Worm (Caenorhabditis elegans) whole organism, L1 larva: ENCODE results near the gene flwr-1.

Source experiments
- blmp-1 ChIP-seq: fragments of 150-350 bp; optimal IDR thresholded peaks from 2 replicates; lab custom pipeline; 2014; ENCODE audit warnings: missing biosample characterization, missing genetic modification characterization
- hlh-17 ChIP-seq: fragments of 200-800 bp; sonication (Bioruptor generic); optimal IDR thresholded peaks from 2 replicates; lab custom pipeline; 2018; ENCODE audit warnings: missing genetic modification characterization, mild to moderate bottlenecking, missing compliant biosample characterization, moderate library complexity, borderline replicate concordance
- hlh-4 ChIP-seq: sonication (generic microtip); optimal IDR thresholded peaks from 2 replicates; lab custom pipeline; 2016; ENCODE audit warnings: mild to moderate bottlenecking, missing genetic modification characterization, missing compliant biosample characterization
- irx-1 ChIP-seq: sonication (generic microtip); optimal IDR thresholded peaks from 2 replicates; lab custom pipeline; 2016; ENCODE audit warnings: missing genetic modification characterization, missing compliant biosample characterization
- lin-39 ChIP-seq: fragments of 150-350 bp; optimal IDR thresholded peaks from 2 replicates; lab custom pipeline; 2014; ENCODE audit warnings: missing biosample characterization, missing genetic modification reagents, missing genetic modification characterization
- nhr-11 ChIP-seq: fragments of 150-350 bp; optimal IDR thresholded peaks from 2 replicates; lab custom pipeline; 2014; ENCODE audit warnings: missing biosample characterization, missing genetic modification characterization
- pag-3 ChIP-seq: sonication (generic microtip); optimal IDR thresholded peaks from 2 replicates; lab custom pipeline; 2017; ENCODE audit warnings: missing genetic modification characterization, mild to moderate bottlenecking, missing compliant biosample characterization, antibody characterized with exemption, borderline replicate concordance; ENCODE audit not compliant: insufficient read depth
- ztf-11 ChIP-seq, 2 experiments: sonication (generic microtip); optimal IDR thresholded peaks; 2 replicates each; lab custom pipeline; 2016 to 2017; ENCODE audit warnings: missing genetic modification characterization in 2 of 2, missing biosample characterization in 1 of 2, missing compliant biosample characterization in 1 of 2

- no peak for TF ChIP-seq hlh-17
- TF ChIP-seq lin-39 (tag; lab: Kevin White, UChicago): no peak
- no peak for TF ChIP-seq nhr-11
- no peak for TF ChIP-seq irx-1 (tag; lab: Kevin White, UChicago)
- no peak for TF ChIP-seq blmp-1 (tag; lab: Kevin White, UChicago)
- TF ChIP-seq hlh-4: no peak
- TF ChIP-seq ztf-11 (tag; optimal IDR thresholded peaks at IDR 0.05; lab: Kevin White, UChicago): no peak
- no peak for TF ChIP-seq pag-3
Observed at ce11 chrX:14946464-14947354, 23.4 kb downstream of the flwr-1 start.
